Worm (Caenorhabditis elegans): Measurements from ENCODE around the gene Y14H12B.2.

DNA sequence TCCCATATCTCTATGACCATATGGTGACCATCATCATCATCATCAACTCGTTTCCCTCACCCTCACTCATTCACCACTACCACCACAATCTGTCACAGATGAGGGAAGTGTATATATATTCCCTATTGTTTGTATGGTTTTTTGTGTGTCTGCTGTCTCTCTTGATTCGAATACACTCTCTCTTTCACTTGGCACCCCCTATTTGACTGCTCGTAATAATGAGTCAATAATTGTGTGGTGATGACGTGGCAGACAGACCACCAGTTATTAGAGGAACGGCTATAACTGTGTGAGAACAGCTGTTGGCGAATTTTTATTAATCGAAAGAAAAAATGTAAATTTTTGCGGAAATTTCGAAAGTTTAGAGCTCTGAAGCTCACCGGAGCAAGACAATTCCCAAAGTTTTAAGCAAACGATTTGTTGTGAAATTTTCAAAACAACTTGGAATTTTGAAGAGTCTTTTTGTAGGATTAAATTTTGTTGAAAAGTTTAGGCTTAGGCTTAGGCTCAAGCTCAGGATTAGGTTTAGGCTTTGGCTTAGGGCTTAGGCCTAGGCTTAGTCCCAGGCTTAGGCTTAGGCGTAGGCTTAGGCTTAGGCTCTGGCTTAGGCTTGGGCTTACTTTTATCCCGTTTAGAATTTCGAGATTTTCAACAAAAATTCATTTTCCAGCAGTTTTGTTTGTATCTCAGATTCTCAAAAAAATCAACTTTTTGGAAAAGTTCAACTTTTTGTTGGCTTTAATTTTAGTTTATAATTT lies 24.1 kb upstream of the Y14H12B.2 start:
- TF ChIP-seq skn-1 (tag; optimal IDR thresholded peaks at IDR 0.05) (no peak), nhr-23 (tag; optimal IDR thresholded peaks at IDR 0.05) (no peak), elt-3 (tag; optimal IDR thresholded peaks at IDR 0.05) (no peak)
